Worm (Caenorhabditis elegans): Measurements from ENCODE around the gene ZK688.11.
A peak's percentile ranks its signal among the peaks of the same experiment; 100 is the strongest.

The ZK688.11 gene

DNA sequence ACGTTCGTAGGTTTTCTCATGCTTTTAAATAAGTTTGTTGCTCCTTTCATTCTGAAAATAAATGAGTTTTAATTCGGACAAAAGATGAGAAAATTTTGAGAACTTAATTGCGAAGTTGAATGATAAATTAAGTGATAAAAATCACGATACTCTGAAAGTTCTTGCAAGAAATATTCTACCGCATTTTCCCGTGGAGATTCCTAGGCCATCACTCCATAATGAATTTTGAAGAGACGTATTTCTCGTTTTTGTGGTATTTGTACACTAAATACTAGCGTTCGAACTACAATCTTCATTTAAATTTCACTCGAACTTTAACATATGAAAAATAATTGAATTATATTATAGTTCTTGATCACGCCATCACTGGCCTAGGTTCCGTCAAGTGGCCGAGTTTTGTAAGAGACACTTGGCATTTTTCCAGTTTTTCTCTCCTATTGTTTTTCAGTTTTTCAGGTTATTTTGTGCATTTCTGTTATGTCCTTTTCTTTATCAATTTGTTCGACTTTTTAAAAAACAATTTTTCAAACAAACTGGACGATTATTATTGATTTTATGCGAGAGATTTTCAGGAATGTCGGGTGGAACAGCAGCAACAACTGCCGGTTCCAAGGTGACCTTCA is 26.2 kb downstream of the ZK688.11 start, which contains the start of the genes coq-5 and ufm-1:
Gene coq-5, minus strand, starts transcription at position 51 of the 623 bp plus-strand sequence.
Gene ufm-1, plus strand, starts transcription at position 573 of the 623 bp plus-strand sequence.
- no peak for TF ChIP-seq tbx-8 (GFP tag; optimal IDR thresholded peaks at IDR 0.05)
- TF ChIP-seq ces-1 (GFP tag; optimal IDR thresholded peaks at IDR 0.05): peak; percentile 10
- TF ChIP-seq nhr-28 (tag; optimal IDR thresholded peaks at IDR 0.05): no peak
- no peak for TF ChIP-seq nhr-12 (tag; optimal IDR thresholded peaks at IDR 0.05)

DNA sequence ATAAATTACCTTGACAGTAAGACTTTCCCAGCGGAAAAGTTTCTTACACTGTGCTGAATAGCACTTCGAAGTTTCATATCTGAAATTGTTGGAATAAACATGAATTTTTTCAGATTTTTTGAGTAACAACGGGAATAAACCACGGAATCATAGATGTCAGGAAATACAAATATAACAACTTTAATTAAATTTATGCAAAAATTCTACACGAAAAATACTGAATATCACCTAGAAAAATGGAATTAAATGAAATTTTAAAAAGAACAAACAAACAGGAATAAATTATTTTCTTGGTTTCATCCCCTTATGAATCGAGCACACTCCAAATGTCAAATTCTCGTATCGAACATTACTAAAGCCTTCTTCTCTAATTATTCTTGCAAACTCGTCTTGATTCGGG is 27.6 kb downstream of the ZK688.11 start, which contains the start of gene tag-307:
Gene tag-307, minus strand, starts transcription at position 101 of the 400 bp plus-strand sequence.
- no peak for TF ChIP-seq tbx-8 (GFP tag; optimal IDR thresholded peaks at IDR 0.05)
- no peak for TF ChIP-seq zip-8 (tag; optimal IDR thresholded peaks at IDR 0.05)

DNA sequence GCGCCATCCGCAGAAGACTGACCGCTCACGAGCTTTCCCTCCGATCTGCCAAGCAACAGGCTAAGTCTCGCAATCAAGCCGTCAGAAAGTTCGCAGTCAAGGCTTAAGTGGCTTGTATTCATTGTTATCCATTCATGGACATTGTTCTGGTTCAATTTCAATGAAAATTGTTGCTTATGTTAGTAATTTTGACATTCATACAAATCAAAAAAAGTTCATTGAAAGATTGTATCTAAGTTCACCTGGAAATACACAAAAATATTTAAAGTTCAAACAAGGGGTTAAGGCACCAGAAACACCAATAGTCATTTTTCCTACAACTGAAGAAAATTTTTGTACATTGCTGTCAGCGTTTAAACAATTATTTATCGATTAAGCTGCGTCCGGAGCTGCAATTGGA is 29.3 kb downstream of the ZK688.11 start:
- TF ChIP-seq cnd-1 (tag; optimal IDR thresholded peaks at IDR 0.05): no peak
- TF ChIP-seq lsy-2 (tag; optimal IDR thresholded peaks at IDR 0.05): no peak

DNA sequence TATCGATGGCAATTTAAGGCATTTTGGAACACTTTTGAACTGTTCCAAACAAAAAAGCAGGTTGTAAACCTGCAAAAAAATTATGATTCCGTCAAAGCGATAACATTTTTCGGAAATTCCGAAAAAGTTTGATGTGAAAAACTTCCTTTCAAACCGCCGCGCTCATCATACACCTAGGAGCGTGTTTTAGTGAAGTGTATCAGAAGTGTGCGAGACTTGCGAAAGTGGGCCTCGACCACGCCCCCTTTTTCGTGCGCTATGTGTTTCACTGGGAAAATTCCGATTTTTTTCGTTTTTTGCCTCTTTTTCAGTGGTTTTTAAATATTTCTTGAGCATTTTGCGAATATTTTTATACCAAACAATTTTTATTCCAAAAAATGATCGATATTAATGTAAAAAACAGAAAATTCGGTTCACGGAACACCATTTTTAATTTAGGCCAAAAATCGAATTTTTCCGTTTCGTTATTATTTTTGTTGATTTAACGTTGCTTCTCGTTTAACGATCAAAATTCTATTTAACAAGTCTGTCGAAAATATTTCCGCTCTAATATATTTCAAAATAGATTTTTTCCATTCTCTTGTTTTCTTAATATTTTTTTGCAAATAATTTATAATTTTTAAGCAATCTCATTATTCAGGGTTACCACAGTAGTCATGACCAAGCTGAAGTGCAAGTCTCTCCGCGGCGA is 30.1 kb downstream of the ZK688.11 start, which contains the start of gene rpl-35:
Gene rpl-35, plus strand, starts transcription at position 641 of the 691 bp plus-strand sequence.
- TF ChIP-seq unc-39 (tag; optimal IDR thresholded peaks at IDR 0.05) (peak; percentile 72), lin-13 (tag; optimal IDR thresholded peaks at IDR 0.05) (peak; percentile 100), lsy-2 (tag; optimal IDR thresholded peaks at IDR 0.05) (peak; percentile 95), snpc-4 (tag; optimal IDR thresholded peaks at IDR 0.05) (no peak), hlh-1 (tag; optimal IDR thresholded peaks at IDR 0.05) (peak; percentile 79), flh-1 (GFP tag; optimal IDR thresholded peaks at IDR 0.05) (peak; percentile 44), nhr-76 (tag; optimal IDR thresholded peaks at IDR 0.05) (peak; percentile 59), cnd-1 (tag; optimal IDR thresholded peaks at IDR 0.05) (peak; percentile 91), ham-2 (GFP tag; optimal IDR thresholded peaks at IDR 0.05) (peak; percentile 78), pha-4 (tag; optimal IDR thresholded peaks at IDR 0.05) (peak; percentile 99), tbx-8 (GFP tag; optimal IDR thresholded peaks at IDR 0.05) (peak; percentile 85), nhr-12 (tag; optimal IDR thresholded peaks at IDR 0.05) (peak; percentile 78), ces-1 (GFP tag; optimal IDR thresholded peaks at IDR 0.05) (peak; percentile 96), sem-2 (GFP tag; optimal IDR thresholded peaks at IDR 0.05) (peak; percentile 46), elt-1 (tag; optimal IDR thresholded peaks at IDR 0.05; ENCODE audit: borderline replicate concordance, insufficient read depth) (peak; percentile 70), mab-5 (tag; optimal IDR thresholded peaks at IDR 0.05) (peak; percentile 66), unc-62 (GFP tag; optimal IDR thresholded peaks at IDR 0.05) (peak; percentile 91), mls-2 (tag; optimal IDR thresholded peaks at IDR 0.05) (peak; percentile 91), ztf-11 (tag; optimal IDR thresholded peaks at IDR 0.05) (peak; percentile 92), blmp-1 (tag; optimal IDR thresholded peaks at IDR 0.05) (peak; percentile 84), ceh-43 (GFP tag; optimal IDR thresholded peaks at IDR 0.05) (peak; percentile 86), nhr-2 (tag; optimal IDR thresholded peaks at IDR 0.05) (peak; percentile 50), drap-1 (GFP tag; optimal IDR thresholded peaks at IDR 0.05) (peak; percentile 95), unc-120 (tag; optimal IDR thresholded peaks at IDR 0.05; ENCODE audit: poor library complexity, severe bottlenecking) (peak; percentile 95), nhr-28 (tag; optimal IDR thresholded peaks at IDR 0.05) (peak; percentile 85), lin-32 (GFP tag; optimal IDR thresholded peaks at IDR 0.05) (peak; percentile 58), mep-1 (tag; optimal IDR thresholded peaks at IDR 0.05) (peak; percentile 100), ceh-83 (GFP tag; optimal IDR thresholded peaks at IDR 0.05) (peak; percentile 80), M03D4.4 (tag; optimal IDR thresholded peaks at IDR 0.05) (peak; percentile 92), nhr-237 (tag; optimal IDR thresholded peaks at IDR 0.05) (peak; percentile 99), sptf-1 (tag; optimal IDR thresholded peaks at IDR 0.05) (peak; percentile 97), elt-3 (tag; optimal IDR thresholded peaks at IDR 0.05) (peak; percentile 91), ceh-39 (tag; optimal IDR thresholded peaks at IDR 0.05) (peak; percentile 97), bed-3 (GFP tag; optimal IDR thresholded peaks at IDR 0.05) (peak; percentile 76), zip-8 (tag; optimal IDR thresholded peaks at IDR 0.05) (peak; percentile 2)

Measured in whole organism, mixed stage, embryonic.